Worm (Caenorhabditis elegans) whole organism, L4 larva: Measurements from ENCODE around the gene pqn-16.
"Not testable (repeated sequence)": the region's sequence is repeated elsewhere in the genome, so short reads cannot be mapped to it uniquely, and the experiment has no call there.

Source experiments
- ceh-28 ChIP-seq: fragments of 150-350 bp; optimal IDR thresholded peaks from 2 replicates; lab custom pipeline; 2014; ENCODE audit warnings: missing biosample characterization, missing genetic modification reagents, missing genetic modification characterization
- ceh-82 ChIP-seq: sonication (generic microtip); optimal IDR thresholded peaks from 2 replicates; lab custom pipeline; 2017; ENCODE audit warnings: missing biosample characterization, missing genetic modification characterization
- dpl-1 ChIP-seq: fragments of 150-350 bp; optimal IDR thresholded peaks from 2 replicates; lab custom pipeline; 2014; ENCODE audit warnings: missing biosample characterization, missing genetic modification reagents, missing genetic modification characterization
- fkh-10 ChIP-seq: fragments of 150-350 bp; optimal IDR thresholded peaks from 2 replicates; lab custom pipeline; 2014; ENCODE audit warnings: missing biosample characterization, missing genetic modification reagents, missing genetic modification characterization
- hlh-11 ChIP-seq: fragments of 200-800 bp; sonication (Bioruptor generic); optimal IDR thresholded peaks from 2 replicates; lab custom pipeline; 2018; ENCODE audit warnings: mild to moderate bottlenecking, missing genetic modification characterization, missing compliant biosample characterization
- lin-13 ChIP-seq: fragments of 150-350 bp; optimal IDR thresholded peaks from 2 replicates; lab custom pipeline; 2014; ENCODE audit warnings: missing biosample characterization, missing genetic modification reagents, missing genetic modification characterization
- mdt-29 ChIP-seq: fragments of 200-800 bp; sonication (Bioruptor generic); IDR thresholded peaks from 2 replicates; pipeline ENCODE4 v1.3.6; 2022; ENCODE audit warnings: missing genetic modification reagents, missing genetic modification characterization, missing compliant biosample characterization
- mxl-2 ChIP-seq: fragments of 200-800 bp; sonication (Bioruptor generic); conservative IDR thresholded peaks from 2 replicates; pipeline ENCODE4 v1.3.6; 2022; ENCODE audit warnings: missing genetic modification reagents, missing genetic modification characterization, missing compliant biosample characterization
- nhr-28 ChIP-seq: fragments of 150-350 bp; optimal IDR thresholded peaks from 2 replicates; lab custom pipeline; 2014; ENCODE audit warnings: missing biosample characterization, missing genetic modification characterization
- nhr-48 ChIP-seq: sonication (generic microtip); optimal IDR thresholded peaks from 2 replicates; lab custom pipeline; 2016; ENCODE audit warnings: mild to moderate bottlenecking, missing genetic modification characterization, missing compliant biosample characterization
- nhr-77 ChIP-seq: fragments of 150-350 bp; optimal IDR thresholded peaks from 2 replicates; lab custom pipeline; 2014; ENCODE audit warnings: missing biosample characterization, missing genetic modification characterization
- pha-4 ChIP-seq, 2 experiments: fragments of 150-350 bp in 1 of 2; fragments of 200-800 bp in 1 of 2; sonication (Bioruptor generic) in 1 of 2; IDR thresholded peaks in 1 of 2; optimal IDR thresholded peaks in 1 of 2; 2 replicates each; pipeline versions ENCODE4 v1.3.6 to Lab custom; 2014 to 2022; ENCODE audit warnings: missing genetic modification characterization in 2 of 2, missing genetic modification reagents in 2 of 2, missing biosample characterization in 1 of 2, missing compliant biosample characterization in 1 of 2
- unc-39 ChIP-seq: sonication (generic microtip); optimal IDR thresholded peaks from 2 replicates; lab custom pipeline; 2017; ENCODE audit warnings: missing biosample characterization, missing genetic modification characterization

ce11 chrV:9159146-9159717 lies 14.7 kb upstream of the pqn-16 start:
- not testable (repeated sequence) for TF ChIP-seq unc-39 (tag; lab: Kevin White, UChicago); nhr-77; lin-13; mdt-29; nhr-48 (tag; lab: Kevin White, UChicago); ceh-82 (tag; lab: Kevin White, UChicago); hlh-11 (tag; lab: Kevin White, UChicago); nhr-28; pha-4 (GFP tag; IDR thresholded peaks at IDR 0.05; lab: Robert Waterston, UW); pha-4 (tag; optimal IDR thresholded peaks at IDR 0.05; lab: Kevin White, UChicago); ceh-28; dpl-1 (GFP tag; lab: Kevin White, UChicago); fkh-10 (GFP tag; lab: Kevin White, UChicago); mxl-2 (GFP tag; lab: Robert Waterston, UW)
